Worm (Caenorhabditis elegans): ENCODE data around the gene F40F8.11.

F40F8.11 gene

ce11 chrII:11112419-11112818 lies 20.0 kb downstream of the F40F8.11 start, which contains the start of gene mat-2:
mat-2 (plus strand) TSS chrII:11112719.
- TF ChIP-seq W03F9.2 (tag; optimal IDR thresholded peaks at IDR 0.05) (no peak), dao-5 (tag; optimal IDR thresholded peaks at IDR 0.05) (no peak), him-1 (tag; optimal IDR thresholded peaks at IDR 0.05) (no peak)

ce11 chrII:11111107-11111506 lies 21.3 kb downstream of the F40F8.11 start, which contains the start of gene glb-4:
glb-4 (minus strand) TSS chrII:11111207.
- TF ChIP-seq W03F9.2 (tag; optimal IDR thresholded peaks at IDR 0.05) (no peak), dao-5 (tag; optimal IDR thresholded peaks at IDR 0.05) (no peak)

ce11 chrII:11110419-11110818 lies 22.0 kb downstream of the F40F8.11 start:
- no peak for TF ChIP-seq dao-5 (tag; optimal IDR thresholded peaks at IDR 0.05)
- no peak for TF ChIP-seq W03F9.2 (tag; optimal IDR thresholded peaks at IDR 0.05)
- TF ChIP-seq him-1 (tag; optimal IDR thresholded peaks at IDR 0.05), result no peak

- no peak for TF ChIP-seq W03F9.2 (tag; optimal IDR thresholded peaks at IDR 0.05)
- no peak for TF ChIP-seq him-1 (tag; optimal IDR thresholded peaks at IDR 0.05)
- TF ChIP-seq dao-5 (tag; optimal IDR thresholded peaks at IDR 0.05), result no peak
These were observed 24.6 kb downstream of the F40F8.11 start, which contains the start of gene apc-17 for ce11 chrII:11107828-11108227. apc-17 (plus strand) TSS chrII:11108128.

ce11 chrII:11105981-11106711 lies 26.2 kb downstream of the F40F8.11 start, which contains the start of gene nasp-1:
nasp-1 (plus strand) TSS chrII:11106612.
- TF ChIP-seq W03F9.2 (tag; optimal IDR thresholded peaks at IDR 0.05) (peak; percentile 8), him-1 (tag; optimal IDR thresholded peaks at IDR 0.05) (no peak)

ce11 chrII:11104162-11104561 lies 28.2 kb downstream of the F40F8.11 start, which contains the start of gene C09H10.9:
C09H10.9 (plus strand) TSS chrII:11104462.
- TF ChIP-seq W03F9.2 (tag; optimal IDR thresholded peaks at IDR 0.05), result no peak

ce11 chrII:11103657-11104056 lies 28.7 kb downstream of the F40F8.11 start, which contains the start of gene C09H10.5:
C09H10.5 (minus strand) TSS chrII:11103757.
- no peak for TF ChIP-seq dao-5 (tag; optimal IDR thresholded peaks at IDR 0.05)
- no peak for TF ChIP-seq W03F9.2 (tag; optimal IDR thresholded peaks at IDR 0.05)
- TF ChIP-seq him-1 (tag; optimal IDR thresholded peaks at IDR 0.05), result no peak

- TF ChIP-seq W03F9.2 (tag; optimal IDR thresholded peaks at IDR 0.05) (peak; percentile 64), dao-5 (tag; optimal IDR thresholded peaks at IDR 0.05) (no peak)
These were observed 29.3 kb downstream of the F40F8.11 start for ce11 chrII:11103052-11103451.

ce11 chrII:11101171-11101570 lies 31.2 kb downstream of the F40F8.11 start:
- TF ChIP-seq dao-5 (tag; optimal IDR thresholded peaks at IDR 0.05), result no peak
- TF ChIP-seq him-1 (tag; optimal IDR thresholded peaks at IDR 0.05), result no peak
- TF ChIP-seq W03F9.2 (tag; optimal IDR thresholded peaks at IDR 0.05), result no peak

ce11 chrII:11099841-11100240 lies 32.5 kb downstream of the F40F8.11 start, which contains the start of gene C09H10.4:
C09H10.4 (plus strand) TSS chrII:11100141.
- TF ChIP-seq W03F9.2 (tag; optimal IDR thresholded peaks at IDR 0.05) (no peak), dao-5 (tag; optimal IDR thresholded peaks at IDR 0.05) (no peak), him-1 (tag; optimal IDR thresholded peaks at IDR 0.05) (no peak)

- TF ChIP-seq him-1 (tag; optimal IDR thresholded peaks at IDR 0.05) (peak; percentile 28), dao-5 (tag; optimal IDR thresholded peaks at IDR 0.05) (no peak), W03F9.2 (tag; optimal IDR thresholded peaks at IDR 0.05) (peak; percentile 87)
These were observed 35.1 kb downstream of the F40F8.11 start, which contains the start of the genes rpl-36.A and nuo-1 for ce11 chrII:11097154-11097887. rpl-36.A (minus strand) TSS chrII:11097204. nuo-1 (plus strand) TSS chrII:11097837.

- TF ChIP-seq W03F9.2 (tag; optimal IDR thresholded peaks at IDR 0.05), result no peak
- TF ChIP-seq dao-5 (tag; optimal IDR thresholded peaks at IDR 0.05), result no peak
- no peak for TF ChIP-seq him-1 (tag; optimal IDR thresholded peaks at IDR 0.05)
These were observed 36.2 kb downstream of the F40F8.11 start, which contains the start of gene nbs-1 for ce11 chrII:11096233-11096632. nbs-1 (minus strand) TSS chrII:11096478.

- no peak for TF ChIP-seq W03F9.2 (tag; optimal IDR thresholded peaks at IDR 0.05)
- TF ChIP-seq dao-5 (tag; optimal IDR thresholded peaks at IDR 0.05), result no peak
- no peak for TF ChIP-seq him-1 (tag; optimal IDR thresholded peaks at IDR 0.05)
These were observed 38.0 kb downstream of the F40F8.11 start for ce11 chrII:11094431-11094830.

- TF ChIP-seq him-1 (tag; optimal IDR thresholded peaks at IDR 0.05) (no peak), W03F9.2 (tag; optimal IDR thresholded peaks at IDR 0.05) (no peak), dao-5 (tag; optimal IDR thresholded peaks at IDR 0.05) (no peak)
These were observed 40.0 kb downstream of the F40F8.11 start, which contains the start of gene rpl-42 for ce11 chrII:11092413-11092812. rpl-42 (plus strand) TSS chrII:11092713.

Measured in whole organism, L4/young adult.